Worm (Caenorhabditis elegans) whole organism, L4/young adult: ENCODE data around the gene hen-1.

Experiments used
- W03F9.2 ChIP-seq: fragments of 150-350 bp; optimal IDR thresholded peaks from 2 replicates; lab custom pipeline; 2014; ENCODE audit warnings: missing biosample characterization, missing genetic modification characterization
- dao-5 ChIP-seq: sonication (generic microtip); optimal IDR thresholded peaks from 2 replicates; lab custom pipeline; 2016; ENCODE audit warnings: missing genotype, missing genetic modification characterization, moderate library complexity, missing compliant biosample characterization
- him-1 ChIP-seq: sonication (generic microtip); optimal IDR thresholded peaks from 2 replicates; lab custom pipeline; 2016; ENCODE audit warnings: missing genotype, missing genetic modification reagents, missing genetic modification characterization, missing compliant biosample characterization

ce11 chrX:7122655-7123054, 5.9 kb upstream of the hen-1 start:
- TF ChIP-seq him-1 (tag; lab: Kevin White, UChicago) (no peak), dao-5 (no peak), W03F9.2 (tag; lab: Kevin White, UChicago) (no peak)
